Worm (Caenorhabditis elegans) whole organism, mixed stage, embryonic: ENCODE results near the gene dpy-18.
A peak's percentile ranks its signal among the peaks of the same experiment; 100 is the strongest.

Source experiments
- M03D4.4 ChIP-seq: sonication (generic microtip); optimal IDR thresholded peaks from 2 replicates; lab custom pipeline; 2017; ENCODE audit warnings: mild to moderate bottlenecking, missing genetic modification characterization, missing compliant biosample characterization
- bed-3 ChIP-seq: fragments of 200-800 bp; sonication (Bioruptor generic); optimal IDR thresholded peaks from 3 replicates; lab custom pipeline; 2018; ENCODE audit warnings: mild to moderate bottlenecking, missing genetic modification characterization, moderate library complexity, missing compliant biosample characterization
- blmp-1 ChIP-seq: fragments of 150-350 bp; optimal IDR thresholded peaks from 2 replicates; lab custom pipeline; 2014; ENCODE audit warnings: missing biosample characterization, missing genetic modification characterization
- ceh-39 ChIP-seq: fragments of 150-350 bp; optimal IDR thresholded peaks from 2 replicates; lab custom pipeline; 2014; ENCODE audit warnings: missing biosample characterization, missing genetic modification characterization
- ces-1 ChIP-seq: fragments of 150-350 bp; optimal IDR thresholded peaks from 2 replicates; lab custom pipeline; 2014; ENCODE audit warnings: missing biosample characterization, missing genetic modification reagents, missing genetic modification characterization
- cnd-1 ChIP-seq: fragments of 200-800 bp; sonication (Bioruptor generic); optimal IDR thresholded peaks from 2 replicates; lab custom pipeline; 2018; ENCODE audit warnings: mild to moderate bottlenecking, missing genetic modification characterization, missing compliant biosample characterization
- drap-1 ChIP-seq: fragments of 200-800 bp; sonication (Bioruptor generic); optimal IDR thresholded peaks from 3 replicates; lab custom pipeline; 2018; ENCODE audit warnings: mild to moderate bottlenecking, missing genetic modification characterization, missing compliant biosample characterization
- elt-1 ChIP-seq: sonication (generic microtip); optimal IDR thresholded peaks from 2 replicates; lab custom pipeline; 2017; ENCODE audit warnings: missing genetic modification characterization, mild to moderate bottlenecking, missing compliant biosample characterization, antibody characterized with exemption, moderate library complexity, borderline replicate concordance; ENCODE audit not compliant: insufficient read depth
- elt-3 ChIP-seq: fragments of 150-350 bp; optimal IDR thresholded peaks from 2 replicates; lab custom pipeline; 2014; ENCODE audit warnings: missing biosample characterization, missing genetic modification characterization
- flh-1 ChIP-seq: fragments of 200-800 bp; sonication (Bioruptor generic); optimal IDR thresholded peaks from 2 replicates; lab custom pipeline; 2018; ENCODE audit warnings: mild to moderate bottlenecking, missing genetic modification characterization, moderate library complexity, missing compliant biosample characterization
- ham-2 ChIP-seq: fragments of 200-800 bp; sonication (Bioruptor generic); optimal IDR thresholded peaks from 2 replicates; lab custom pipeline; 2018; ENCODE audit warnings: mild to moderate bottlenecking, missing genetic modification characterization, missing compliant biosample characterization
- hlh-1 ChIP-seq: fragments of 150-350 bp; optimal IDR thresholded peaks from 2 replicates; lab custom pipeline; 2014; ENCODE audit warnings: missing biosample characterization, missing genetic modification reagents, missing genetic modification characterization
- lin-13 ChIP-seq: fragments of 150-350 bp; optimal IDR thresholded peaks from 2 replicates; lab custom pipeline; 2014; ENCODE audit warnings: missing biosample characterization, missing genetic modification characterization
- lin-32 ChIP-seq: fragments of 200-800 bp; sonication (Bioruptor generic); optimal IDR thresholded peaks from 2 replicates; lab custom pipeline; 2018; ENCODE audit warnings: mild to moderate bottlenecking, missing genetic modification characterization, missing compliant biosample characterization
- lsy-2 ChIP-seq: fragments of 150-350 bp; optimal IDR thresholded peaks from 2 replicates; lab custom pipeline; 2014; ENCODE audit warnings: missing biosample characterization, missing genetic modification characterization
- mab-5 ChIP-seq: fragments of 150-350 bp; optimal IDR thresholded peaks from 2 replicates; lab custom pipeline; 2014; ENCODE audit warnings: missing biosample characterization, missing genetic modification characterization
- mep-1 ChIP-seq: fragments of 150-350 bp; optimal IDR thresholded peaks from 2 replicates; lab custom pipeline; 2017; ENCODE audit warnings: missing biosample characterization, missing genetic modification reagents, missing genetic modification characterization, inconsistent platforms
- mls-2 ChIP-seq: sonication (generic microtip); optimal IDR thresholded peaks from 2 replicates; lab custom pipeline; 2016; ENCODE audit warnings: mild to moderate bottlenecking, missing genetic modification characterization, moderate library complexity, missing compliant biosample characterization
- nhr-12 ChIP-seq: fragments of 150-350 bp; optimal IDR thresholded peaks from 2 replicates; lab custom pipeline; 2014; ENCODE audit warnings: missing biosample characterization, missing genetic modification characterization
- nhr-2 ChIP-seq: fragments of 150-350 bp; optimal IDR thresholded peaks from 2 replicates; lab custom pipeline; 2014; ENCODE audit warnings: missing biosample characterization, missing genetic modification characterization
- nhr-237 ChIP-seq: fragments of 150-350 bp; optimal IDR thresholded peaks from 2 replicates; lab custom pipeline; 2014; ENCODE audit warnings: missing biosample characterization, missing genetic modification characterization
- nhr-76 ChIP-seq: sonication (generic microtip); optimal IDR thresholded peaks from 2 replicates; lab custom pipeline; 2017; ENCODE audit warnings: missing biosample characterization, missing genetic modification characterization
- pha-4 ChIP-seq: fragments of 150-350 bp; optimal IDR thresholded peaks from 2 replicates; lab custom pipeline; 2018; ENCODE audit warnings: missing biosample characterization, missing genetic modification reagents, missing genetic modification characterization
- sem-2 ChIP-seq: fragments of 200-800 bp; sonication (Bioruptor generic); optimal IDR thresholded peaks from 2 replicates; lab custom pipeline; 2018; ENCODE audit warnings: mild to moderate bottlenecking, missing genetic modification characterization, missing compliant biosample characterization
- snpc-4 ChIP-seq: fragments of 150-350 bp; optimal IDR thresholded peaks from 2 replicates; lab custom pipeline; 2014; ENCODE audit warnings: missing biosample characterization, missing genetic modification characterization
- tbx-8 ChIP-seq: fragments of 200-800 bp; sonication (Bioruptor generic); optimal IDR thresholded peaks from 2 replicates; lab custom pipeline; 2018; ENCODE audit warnings: mild to moderate bottlenecking, missing genetic modification characterization, moderate library complexity, missing compliant biosample characterization
- unc-120 ChIP-seq: sonication (generic microtip); optimal IDR thresholded peaks from 2 replicates; lab custom pipeline; 2017; ENCODE audit warnings: missing genetic modification characterization, missing compliant biosample characterization; ENCODE audit not compliant: poor library complexity, severe bottlenecking
- unc-39 ChIP-seq: fragments of 150-350 bp; optimal IDR thresholded peaks from 2 replicates; lab custom pipeline; 2014; ENCODE audit warnings: missing biosample characterization, missing genetic modification characterization
- unc-62 ChIP-seq: fragments of 150-350 bp; optimal IDR thresholded peaks from 2 replicates; lab custom pipeline; 2014; ENCODE audit warnings: missing biosample characterization, missing genetic modification reagents, missing genetic modification characterization
- zip-8 ChIP-seq: fragments of 150-350 bp; optimal IDR thresholded peaks from 2 replicates; lab custom pipeline; 2014; ENCODE audit warnings: missing biosample characterization, missing genetic modification characterization
- ztf-11 ChIP-seq: fragments of 150-350 bp; optimal IDR thresholded peaks from 2 replicates; lab custom pipeline; 2014; ENCODE audit warnings: missing biosample characterization, missing genetic modification characterization

The dpy-18 gene

ce11 chrIII:11377880-11378279, at the start of gene dpy-18:
TSS of gene dpy-18 (minus strand) at chrIII:11377980.
- no peak for TF ChIP-seq mls-2
- no peak for TF ChIP-seq pha-4 (tag; lab: Kevin White, UChicago)
- TF ChIP-seq ztf-11 (tag; lab: Kevin White, UChicago): no peak
- no peak for TF ChIP-seq sem-2

ce11 chrIII:11426906-11427305, 49.1 kb upstream of the dpy-18 start, which contains the start of gene idpc-1:
TSS of gene idpc-1 (plus strand) at chrIII:11427206.
- TF ChIP-seq mab-5 (tag; lab: Kevin White, UChicago) (no peak), ceh-39 (tag; lab: Kevin White, UChicago) (no peak), flh-1 (GFP tag; lab: Kevin White, UChicago) (no peak), ztf-11 (tag; lab: Kevin White, UChicago) (no peak), unc-120 (tag; lab: Kevin White, UChicago) (no peak), lin-13 (tag; lab: Kevin White, UChicago) (no peak), unc-39 (no peak), drap-1 (GFP tag; lab: Kevin White, UChicago) (no peak), lin-32 (GFP tag; lab: Kevin White, UChicago) (no peak), M03D4.4 (tag; lab: Kevin White, UChicago) (no peak), bed-3 (no peak), hlh-1 (tag; lab: Kevin White, UChicago) (no peak), sem-2 (no peak), zip-8 (tag; lab: Kevin White, UChicago) (no peak), tbx-8 (GFP tag; lab: Kevin White, UChicago) (no peak), nhr-12 (tag; lab: Kevin White, UChicago) (no peak)

ce11 chrIII:11424815-11425214, 47.0 kb upstream of the dpy-18 start:
- no peak for TF ChIP-seq blmp-1
- TF ChIP-seq pha-4 (tag; lab: Kevin White, UChicago): no peak

- TF ChIP-seq snpc-4 (tag; lab: Kevin White, UChicago) (no peak), flh-1 (GFP tag; lab: Kevin White, UChicago) (no peak), ces-1 (GFP tag; lab: Kevin White, UChicago) (no peak), nhr-237 (tag; lab: Kevin White, UChicago) (no peak), sem-2 (no peak), mep-1 (tag; lab: Kevin White, UChicago) (no peak), elt-3 (tag; lab: Kevin White, UChicago) (no peak), zip-8 (tag; lab: Kevin White, UChicago) (no peak)
Observed at ce11 chrIII:11419551-11419950, 41.8 kb upstream of the dpy-18 start.

ce11 chrIII:11410378-11410777, 32.6 kb upstream of the dpy-18 start, which contains the start of gene twk-31:
TSS of gene twk-31 (plus strand) at chrIII:11410678.
- TF ChIP-seq nhr-76 (no peak), unc-120 (tag; lab: Kevin White, UChicago) (peak; percentile 30), hlh-1 (tag; lab: Kevin White, UChicago) (peak; percentile 85), flh-1 (GFP tag; lab: Kevin White, UChicago) (no peak), mab-5 (tag; lab: Kevin White, UChicago) (no peak), ztf-11 (tag; lab: Kevin White, UChicago) (no peak), tbx-8 (GFP tag; lab: Kevin White, UChicago) (no peak), pha-4 (tag; lab: Kevin White, UChicago) (no peak), zip-8 (tag; lab: Kevin White, UChicago) (no peak), bed-3 (no peak), M03D4.4 (tag; lab: Kevin White, UChicago) (no peak), elt-1 (tag; lab: Kevin White, UChicago) (no peak), sem-2 (no peak), unc-62 (peak; percentile 1), lsy-2 (tag; lab: Kevin White, UChicago) (no peak), cnd-1 (tag; lab: Kevin White, UChicago) (no peak)

- TF ChIP-seq snpc-4 (tag; lab: Kevin White, UChicago) (no peak), nhr-2 (tag; lab: Kevin White, UChicago) (no peak), ham-2 (GFP tag; lab: Kevin White, UChicago) (no peak), unc-62 (no peak), unc-39 (no peak), ceh-39 (tag; lab: Kevin White, UChicago) (no peak)
- TF ChIP-seq, all 35 proteins: peak for 0
Observed at ce11 chrIII:11405049-11405448, 27.3 kb upstream of the dpy-18 start, which contains the start of gene Y47D3B.4. TSS of gene Y47D3B.4 (plus strand) at chrIII:11405349.
